Fruit fly (Drosophila melanogaster) whole organism, pupa: ENCODE measurements around the gene Atg18a.

Experiments
- CG10348 ChIP-seq: fragments of 200-800 bp; sonication (Bioruptor generic); IDR thresholded peaks from 2 replicates; pipeline ENCODE4 v1.3.6; 2022; ENCODE audit warnings: missing biosample characterization, missing genetic modification characterization
- CG12605 ChIP-seq: fragments of 200-800 bp; sonication (Bioruptor generic); IDR thresholded peaks from 2 replicates; pipeline ENCODE4 v1.3.6; 2022; ENCODE audit warnings: missing biosample characterization, missing genetic modification characterization
- CG32121 ChIP-seq: fragments of 200-800 bp; sonication (Bioruptor generic); IDR thresholded peaks from 2 replicates; pipeline ENCODE4 v1.3.6; 2022; ENCODE audit warnings: missing biosample characterization, missing genetic modification characterization
- CG4496 ChIP-seq: fragments of 200-800 bp; sonication (Bioruptor generic); IDR thresholded peaks from 3 replicates; pipeline ENCODE4 v1.3.6; 2022; ENCODE audit warnings: missing biosample characterization, missing genetic modification characterization
- EcR ChIP-seq: fragments of 200-800 bp; sonication (Bioruptor generic); optimal IDR thresholded peaks from 3 replicates; lab custom pipeline; 2019; ENCODE audit warnings: missing biosample characterization, missing genetic modification characterization, mild to moderate bottlenecking, moderate library complexity, missing genetic modification reagents
- Pif1A ChIP-seq: fragments of 200-800 bp; sonication (Bioruptor generic); optimal IDR thresholded peaks from 3 replicates; lab custom pipeline; 2016; ENCODE audit warnings: missing biosample characterization, missing genetic modification characterization
- Pif1B ChIP-seq: fragments of 200-800 bp; sonication (Bioruptor generic); optimal IDR thresholded peaks from 3 replicates; lab custom pipeline; 2016; ENCODE audit warnings: missing biosample characterization, missing genetic modification characterization
- Snoo ChIP-seq: fragments of 200-800 bp; sonication (Bioruptor generic); optimal IDR thresholded peaks from 3 replicates; lab custom pipeline; 2017; ENCODE audit warnings: missing biosample characterization, mild to moderate bottlenecking, missing genetic modification characterization, inconsistent platforms

dm6 chr3L:8218883-8219282 is 32.2 kb downstream of the Atg18a start, which contains the start of gene CG13674:
- no peak for TF ChIP-seq CG32121 (GFP tag; lab: Robert Waterston, UW)
- TF ChIP-seq CG10348 (GFP tag; lab: Robert Waterston, UW) = no peak
- no peak for TF ChIP-seq CG12605 (GFP tag; lab: Robert Waterston, UW)
- TF ChIP-seq CG4496 (GFP tag; lab: Robert Waterston, UW) = no peak
- no peak for TF ChIP-seq Pif1A (GFP tag; lab: Kevin White, UChicago)
- TF ChIP-seq EcR (GFP tag; lab: Kevin White, UChicago) = no peak
- TF ChIP-seq Pif1B (GFP tag; lab: Kevin White, UChicago) = no peak
- TF ChIP-seq Snoo = no peak
